Worm (Caenorhabditis elegans) whole organism, L2 larva: ENCODE data around the gene copg-1.

Experiments used
- F13H6.1 ChIP-seq: sonication (generic microtip); optimal IDR thresholded peaks from 2 replicates; lab custom pipeline; 2016; ENCODE audit warnings: missing genetic modification characterization, missing compliant biosample characterization
- R02D3.7 ChIP-seq: fragments of 150-350 bp; optimal IDR thresholded peaks from 2 replicates; lab custom pipeline; 2014; ENCODE audit warnings: missing biosample characterization, missing genetic modification characterization
- Y55F3AM.14 ChIP-seq: fragments of 200-800 bp; sonication (Bioruptor generic); optimal IDR thresholded peaks from 2 replicates; lab custom pipeline; 2018; ENCODE audit warnings: mild to moderate bottlenecking, missing genetic modification characterization, missing compliant biosample characterization
- ZK546.5 ChIP-seq: sonication (generic microtip); optimal IDR thresholded peaks from 2 replicates; lab custom pipeline; 2017; ENCODE audit warnings: missing biosample characterization, missing genetic modification characterization
- alr-1 ChIP-seq: fragments of 150-350 bp; optimal IDR thresholded peaks from 2 replicates; lab custom pipeline; 2014; ENCODE audit warnings: missing biosample characterization, missing genetic modification characterization
- aly-2 ChIP-seq: fragments of 150-350 bp; optimal IDR thresholded peaks from 2 replicates; lab custom pipeline; 2014; ENCODE audit warnings: missing biosample characterization, missing genetic modification characterization
- ama-1 ChIP-seq: fragments of 150-350 bp; optimal IDR thresholded peaks from 2 replicates; lab custom pipeline; 2018; ENCODE audit warnings: inconsistent platforms
- blmp-1 ChIP-seq: sonication (generic microtip); optimal IDR thresholded peaks from 2 replicates; lab custom pipeline; 2017; ENCODE audit warnings: missing genetic modification characterization, mild to moderate bottlenecking, missing compliant biosample characterization, antibody characterized with exemption, moderate library complexity; ENCODE audit not compliant: insufficient read depth
- ceh-16 ChIP-seq: fragments of 150-350 bp; optimal IDR thresholded peaks from 2 replicates; lab custom pipeline; 2014; ENCODE audit warnings: missing biosample characterization, missing genetic modification characterization
- dmd-4 ChIP-seq: sonication (generic microtip); optimal IDR thresholded peaks from 2 replicates; lab custom pipeline; 2017; ENCODE audit warnings: missing biosample characterization, missing genetic modification characterization
- elt-1 ChIP-seq: fragments of 150-350 bp; optimal IDR thresholded peaks from 2 replicates; lab custom pipeline; 2014; ENCODE audit warnings: missing biosample characterization, missing genetic modification characterization
- elt-3 ChIP-seq: sonication (generic microtip); optimal IDR thresholded peaks from 2 replicates; lab custom pipeline; 2017; ENCODE audit warnings: missing biosample characterization, missing genetic modification characterization
- gmeb-1 ChIP-seq: fragments of 150-350 bp; optimal IDR thresholded peaks from 2 replicates; lab custom pipeline; 2014; ENCODE audit warnings: missing biosample characterization, missing genetic modification characterization
- lin-11 ChIP-seq: fragments of 150-350 bp; sonication (generic microtip); optimal IDR thresholded peaks from 2 replicates; lab custom pipeline; 2014; ENCODE audit warnings: missing biosample characterization, missing genetic modification characterization, inconsistent platforms, mixed read lengths
- lin-13 ChIP-seq: fragments of 150-350 bp; optimal IDR thresholded peaks from 2 replicates; lab custom pipeline; 2014; ENCODE audit warnings: missing biosample characterization, missing genetic modification reagents, missing genetic modification characterization
- lin-39 ChIP-seq: fragments of 150-350 bp; optimal IDR thresholded peaks from 2 replicates; lab custom pipeline; 2014; ENCODE audit warnings: missing biosample characterization, missing genetic modification reagents, missing genetic modification characterization
- mab-5 ChIP-seq: fragments of 150-350 bp; optimal IDR thresholded peaks from 2 replicates; lab custom pipeline; 2014; ENCODE audit warnings: missing biosample characterization, missing genetic modification characterization
- mbf-1 ChIP-seq: sonication (generic microtip); optimal IDR thresholded peaks from 2 replicates; lab custom pipeline; 2017; ENCODE audit warnings: missing biosample characterization, missing genetic modification characterization
- mdl-1 ChIP-seq, 2 experiments: fragments of 150-350 bp in 1 of 2; sonication (generic microtip) in 1 of 2; optimal IDR thresholded peaks; 2 replicates each; lab custom pipeline; 2017; ENCODE audit warnings: missing biosample characterization in 2 of 2, missing genetic modification characterization in 2 of 2
- nhr-10 ChIP-seq: sonication (generic microtip); optimal IDR thresholded peaks from 2 replicates; lab custom pipeline; 2017; ENCODE audit warnings: missing biosample characterization, missing genetic modification characterization
- nhr-12 ChIP-seq: fragments of 150-350 bp; optimal IDR thresholded peaks from 2 replicates; lab custom pipeline; 2014; ENCODE audit warnings: missing biosample characterization, missing genetic modification characterization
- nhr-129 ChIP-seq: fragments of 150-350 bp; optimal IDR thresholded peaks from 2 replicates; lab custom pipeline; 2014; ENCODE audit warnings: missing biosample characterization, missing genetic modification characterization
- nhr-237 ChIP-seq: fragments of 150-350 bp; optimal IDR thresholded peaks from 2 replicates; lab custom pipeline; 2014; ENCODE audit warnings: missing biosample characterization, missing genetic modification characterization
- nhr-25 ChIP-seq: fragments of 150-350 bp; sonication (generic microtip); optimal IDR thresholded peaks from 3 replicates; lab custom pipeline; 2014; ENCODE audit warnings: missing biosample characterization, missing genetic modification characterization
- nhr-77 ChIP-seq: fragments of 150-350 bp; optimal IDR thresholded peaks from 2 replicates; lab custom pipeline; 2014; ENCODE audit warnings: missing biosample characterization, missing genetic modification characterization
- sem-4 ChIP-seq: fragments of 150-350 bp; optimal IDR thresholded peaks from 2 replicates; lab custom pipeline; 2014; ENCODE audit warnings: missing biosample characterization, missing genetic modification reagents, missing genetic modification characterization
- skn-1 ChIP-seq: sonication (generic microtip); optimal IDR thresholded peaks from 2 replicates; lab custom pipeline; 2017; ENCODE audit warnings: missing biosample characterization, missing genetic modification characterization
- sma-9 ChIP-seq, 2 experiments: fragments of 150-350 bp in 1 of 2; sonication (generic microtip) in 1 of 2; optimal IDR thresholded peaks; 2 replicates each; lab custom pipeline; 2014 to 2016; ENCODE audit warnings: missing genetic modification characterization in 2 of 2, mild to moderate bottlenecking in 1 of 2, missing biosample characterization in 1 of 2, missing compliant biosample characterization in 1 of 2, missing genetic modification reagents in 1 of 2, moderate library complexity in 1 of 2
- snpc-4 ChIP-seq: fragments of 150-350 bp; optimal IDR thresholded peaks from 2 replicates; lab custom pipeline; 2014; ENCODE audit warnings: missing biosample characterization, missing genetic modification characterization
- unc-39 ChIP-seq: fragments of 150-350 bp; optimal IDR thresholded peaks from 2 replicates; lab custom pipeline; 2014; ENCODE audit warnings: missing biosample characterization, missing genetic modification characterization
- unc-55 ChIP-seq: fragments of 150-350 bp; sonication (generic microtip); optimal IDR thresholded peaks from 3 replicates; lab custom pipeline; 2014; ENCODE audit warnings: missing biosample characterization, missing genetic modification reagents, missing genetic modification characterization
- unc-62 ChIP-seq: fragments of 150-350 bp; optimal IDR thresholded peaks from 2 replicates; lab custom pipeline; 2014; ENCODE audit warnings: missing biosample characterization, missing genetic modification reagents, missing genetic modification characterization
- ztf-1 ChIP-seq: fragments of 200-800 bp; sonication (Bioruptor generic); conservative IDR thresholded peaks from 2 replicates; pipeline ENCODE4 v1.3.6; 2022; ENCODE audit warnings: missing genetic modification characterization, missing compliant biosample characterization
- ztf-11 ChIP-seq: sonication (generic microtip); optimal IDR thresholded peaks from 2 replicates; lab custom pipeline; 2017; ENCODE audit warnings: missing biosample characterization, missing genetic modification characterization
- ztf-4 ChIP-seq: fragments of 150-350 bp; optimal IDR thresholded peaks from 2 replicates; lab custom pipeline; 2014; ENCODE audit warnings: missing biosample characterization, missing genetic modification characterization

Gene copg-1

ce11 chrIV:10155475-10155874, 3.7 kb downstream of the copg-1 start, which contains the start of gene ttr-54:
Gene ttr-54 (plus strand): TSS chrIV:10155775.
- no peak for TF ChIP-seq R02D3.7 (tag; lab: Kevin White, UChicago)
- TF ChIP-seq snpc-4 (tag; lab: Kevin White, UChicago) = no peak
- no peak for TF ChIP-seq unc-55
- no peak for TF ChIP-seq elt-1 (tag; lab: Kevin White, UChicago)
- TF ChIP-seq nhr-237 = no peak
- no peak for TF ChIP-seq aly-2 (tag; lab: Kevin White, UChicago)
- no peak for TF ChIP-seq dmd-4

ce11 chrIV:10157034-10157433, 5.3 kb downstream of the copg-1 start:
- TF ChIP-seq nhr-77 (tag; lab: Kevin White, UChicago) (no peak), skn-1 (tag; lab: Kevin White, UChicago) (no peak), mab-5 (tag; lab: Kevin White, UChicago) (no peak), ztf-1 (GFP tag; lab: Robert Waterston, UW) (no peak), elt-1 (tag; lab: Kevin White, UChicago) (no peak), unc-39 (tag; lab: Kevin White, UChicago) (no peak), ztf-4 (no peak)

DNA sequence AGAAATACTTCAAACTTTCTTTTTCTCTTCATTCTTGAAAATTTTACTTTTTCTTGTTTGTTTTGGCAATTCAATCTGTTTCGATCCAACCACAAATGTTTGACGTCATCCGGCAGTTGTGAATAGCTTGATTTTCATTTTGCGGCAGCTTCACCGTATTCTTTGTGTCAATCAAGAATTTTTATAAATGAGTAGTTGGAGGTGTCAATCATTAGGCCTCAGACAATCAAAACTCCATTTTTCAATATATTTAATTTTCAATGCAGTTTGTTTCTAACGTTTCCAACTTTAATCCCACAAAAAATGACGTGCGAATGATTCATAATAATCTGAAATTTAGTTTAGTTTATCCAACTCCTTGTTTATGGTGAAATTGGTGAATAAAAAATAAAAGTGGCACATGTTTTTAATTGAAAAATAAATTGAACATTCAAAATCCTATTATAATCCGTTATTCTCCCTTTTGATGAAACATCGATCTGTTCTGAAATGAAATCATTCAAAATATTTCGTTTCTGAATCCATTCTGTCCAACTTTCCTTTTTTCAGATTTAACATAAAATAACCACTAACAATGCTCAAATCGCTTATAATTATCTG, 5.8 kb downstream of the copg-1 start, which contains the start of gene ttr-53:
Gene ttr-53 (plus strand): TSS at position 550 of the 600 bp plus-strand sequence.
- no peak for TF ChIP-seq blmp-1 (tag; lab: Kevin White, UChicago)
- no peak for TF ChIP-seq nhr-237
- TF ChIP-seq sma-9 (GFP tag; optimal IDR thresholded peaks at IDR 0.05; lab: Kevin White, UChicago) = no peak
- no peak for TF ChIP-seq sma-9 (tag; optimal IDR thresholded peaks at IDR 0.05; lab: Kevin White, UChicago)
- no peak for TF ChIP-seq snpc-4 (tag; lab: Kevin White, UChicago)
- no peak for TF ChIP-seq alr-1 (tag; lab: Kevin White, UChicago)
- no peak for TF ChIP-seq nhr-12 (tag; lab: Kevin White, UChicago)
- no peak for TF ChIP-seq unc-39 (tag; lab: Kevin White, UChicago)
- no peak for TF ChIP-seq unc-62 (GFP tag; lab: Kevin White, UChicago)
- TF ChIP-seq nhr-129 (tag; lab: Kevin White, UChicago) = no peak
- TF ChIP-seq ZK546.5 (tag; lab: Kevin White, UChicago) = no peak
- TF ChIP-seq lin-11 (tag; lab: Kevin White, UChicago) = no peak
- no peak for TF ChIP-seq skn-1 (tag; lab: Kevin White, UChicago)
- no peak for TF ChIP-seq F13H6.1 (tag; lab: Kevin White, UChicago)
- no peak for TF ChIP-seq gmeb-1 (tag; lab: Kevin White, UChicago)
- TF ChIP-seq lin-39 = no peak
- no peak for TF ChIP-seq mbf-1
- TF ChIP-seq lin-13 = no peak
- TF ChIP-seq ama-1 (lab: Kevin White, UChicago) = no peak

DNA sequence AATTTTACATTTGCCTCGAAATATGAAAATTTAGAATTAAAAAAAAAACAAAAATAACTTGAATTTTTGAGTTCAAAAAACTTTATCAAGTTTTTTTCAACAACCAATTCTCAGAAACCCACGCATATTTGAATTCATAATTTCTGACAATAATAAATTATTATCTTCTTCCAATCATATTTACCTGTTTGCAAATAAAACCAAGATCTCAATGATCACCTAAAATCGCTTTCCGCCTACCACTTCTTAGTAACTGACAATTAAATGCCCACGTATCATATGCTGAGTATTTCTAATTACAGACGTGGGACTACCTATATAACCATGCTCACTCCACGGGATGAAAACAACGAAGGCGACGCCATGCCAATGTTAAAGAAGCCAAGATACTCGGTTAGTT, 10.0 kb downstream of the copg-1 start, which contains the start of gene pps-1:
Gene pps-1 (plus strand): TSS at position 301 of the 400 bp plus-strand sequence.
- no peak for TF ChIP-seq blmp-1 (tag; lab: Kevin White, UChicago)
- TF ChIP-seq alr-1 (tag; lab: Kevin White, UChicago) = no peak
- TF ChIP-seq dmd-4 = no peak
- TF ChIP-seq lin-39 = no peak
- TF ChIP-seq sem-4 = no peak
- no peak for TF ChIP-seq elt-1 (tag; lab: Kevin White, UChicago)
- no peak for TF ChIP-seq ztf-11 (tag; lab: Kevin White, UChicago)
- TF ChIP-seq ama-1 (lab: Kevin White, UChicago) = no peak
- no peak for TF ChIP-seq nhr-10
- TF ChIP-seq ZK546.5 (tag; lab: Kevin White, UChicago) = no peak
- no peak for TF ChIP-seq nhr-77 (tag; lab: Kevin White, UChicago)
- TF ChIP-seq ztf-1 (GFP tag; lab: Robert Waterston, UW) = no peak
- TF ChIP-seq Y55F3AM.14 (GFP tag; lab: Kevin White, UChicago) = no peak
- TF ChIP-seq aly-2 (tag; lab: Kevin White, UChicago) = no peak
- TF ChIP-seq mdl-1 (tag; optimal IDR thresholded peaks at IDR 0.05; lab: Kevin White, UChicago) = no peak
- no peak for TF ChIP-seq F13H6.1 (tag; lab: Kevin White, UChicago)
- no peak for TF ChIP-seq elt-3 (tag; lab: Kevin White, UChicago)
- no peak for TF ChIP-seq ceh-16 (tag; lab: Kevin White, UChicago)
- TF ChIP-seq mab-5 (tag; lab: Kevin White, UChicago) = no peak
- TF ChIP-seq nhr-25 = no peak
